Fruit fly (Drosophila melanogaster): ENCODE results near the gene CG10029.

DNA sequence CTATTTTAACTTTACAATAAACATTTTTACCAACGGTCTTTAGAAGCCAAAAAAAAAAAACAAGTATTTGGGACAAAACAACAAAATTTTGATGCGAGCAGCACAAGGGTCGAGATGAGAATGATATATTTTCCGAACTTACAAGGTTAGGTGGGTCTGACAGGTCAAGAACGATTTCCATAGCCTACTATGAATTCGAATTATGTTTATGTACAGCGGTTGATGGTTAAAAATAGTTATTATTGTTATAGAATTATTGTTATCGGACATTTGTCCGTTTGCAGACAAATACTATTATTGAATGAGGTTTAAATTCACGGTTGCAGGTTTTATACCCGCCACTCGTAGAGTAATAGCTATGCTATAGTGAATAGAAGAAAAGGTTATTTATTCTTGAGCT is 47.6 kb upstream of the CG10029 start, which contains the start of gene Mst84Dc:
- TF ChIP-seq Dfd (GFP tag; optimal IDR thresholded peaks at IDR 0.05) (no peak), ey (GFP tag; optimal IDR thresholded peaks at IDR 0.05) (no peak), usp (GFP tag; optimal IDR thresholded peaks at IDR 0.05) (no peak), lola (GFP tag; optimal IDR thresholded peaks at IDR 0.05) (no peak), Rel (GFP tag; optimal IDR thresholded peaks at IDR 0.05) (no peak), Rel (tag; optimal IDR thresholded peaks at IDR 0.05) (no peak), tai (GFP tag; optimal IDR thresholded peaks at IDR 0.05) (no peak), N (GFP tag; optimal IDR thresholded peaks at IDR 0.05) (no peak), dmrt93B (GFP tag; optimal IDR thresholded peaks at IDR 0.05) (no peak), fru (GFP tag; optimal IDR thresholded peaks at IDR 0.05) (no peak)

All from whole organism, wandering third instar larva.